Worm (Caenorhabditis elegans) whole organism, L4 larva: ENCODE measurements around the gene bath-45.

Experiments
- F37D6.2 ChIP-seq: sonication (generic microtip); optimal IDR thresholded peaks from 2 replicates; lab custom pipeline; 2016; ENCODE audit warnings: mild to moderate bottlenecking, missing genetic modification characterization, missing compliant biosample characterization
- F49E8.2 ChIP-seq: sonication (generic microtip); optimal IDR thresholded peaks from 2 replicates; lab custom pipeline; 2016; ENCODE audit warnings: missing compliant biosample characterization, mild to moderate bottlenecking, missing genetic modification characterization, borderline replicate concordance
- Y48G9A.11 ChIP-seq: fragments of 200-800 bp; sonication (Bioruptor generic); IDR thresholded peaks from 2 replicates; pipeline ENCODE4 v1.3.6; 2022; ENCODE audit warnings: missing genetic modification reagents, missing genetic modification characterization, missing compliant biosample characterization
- aha-1 ChIP-seq: fragments of 150-350 bp; peaks from one replicate; lab custom pipeline; 2014; ENCODE audit warnings: missing biosample characterization, missing genetic modification characterization
- ama-1 ChIP-seq: fragments of 150-350 bp; optimal IDR thresholded peaks from 2 replicates; lab custom pipeline; 2014; ENCODE audit warnings: inconsistent platforms, mixed read lengths
- arid-1 ChIP-seq: fragments of 200-800 bp; sonication (Bioruptor generic); conservative IDR thresholded peaks from 2 replicates; pipeline ENCODE4 v1.3.6; 2022; ENCODE audit warnings: missing genetic modification reagents, missing genetic modification characterization, missing compliant biosample characterization
- ceh-44 ChIP-seq: fragments of 200-800 bp; sonication (Bioruptor generic); IDR thresholded peaks from 2 replicates; pipeline ENCODE4 v1.3.6; 2022; ENCODE audit warnings: missing genetic modification reagents, missing genetic modification characterization, missing compliant biosample characterization
- ctbp-1 ChIP-seq: fragments of 200-800 bp; sonication (Bioruptor generic); IDR thresholded peaks from 2 replicates; pipeline ENCODE4 v1.3.6; 2022; ENCODE audit warnings: missing genetic modification reagents, missing genetic modification characterization, missing compliant biosample characterization
- dmd-9 ChIP-seq: fragments of 200-800 bp; sonication (Bioruptor generic); IDR thresholded peaks from 2 replicates; pipeline ENCODE4 v1.3.6; 2022; ENCODE audit warnings: missing genetic modification reagents, missing genetic modification characterization, missing compliant biosample characterization
- hif-1 ChIP-seq, 2 experiments: sonication (generic microtip); optimal IDR thresholded peaks; 2 replicates each; lab custom pipeline; 2016 to 2017; ENCODE audit warnings: missing compliant biosample characterization in 2 of 2, missing genetic modification characterization in 2 of 2, missing genetic modification reagents in 2 of 2, missing genotype in 2 of 2, mild to moderate bottlenecking in 1 of 2
- hlh-30 ChIP-seq: sonication (generic microtip); optimal IDR thresholded peaks from 2 replicates; lab custom pipeline; 2017; ENCODE audit warnings: antibody characterized with exemption, mild to moderate bottlenecking, missing genetic modification characterization, missing compliant biosample characterization; ENCODE audit not compliant: insufficient read depth
- lim-7 ChIP-seq: fragments of 200-800 bp; sonication (Bioruptor generic); IDR thresholded peaks from 2 replicates; pipeline ENCODE4 v1.3.6; 2022; ENCODE audit warnings: missing genetic modification characterization, missing compliant biosample characterization
- lin-38 ChIP-seq: fragments of 200-800 bp; sonication (Bioruptor generic); IDR thresholded peaks from 2 replicates; pipeline ENCODE4 v1.3.6; 2022; ENCODE audit warnings: missing genetic modification reagents, missing genetic modification characterization, missing compliant biosample characterization
- lin-39 ChIP-seq: fragments of 150-350 bp; optimal IDR thresholded peaks from 2 replicates; lab custom pipeline; 2014; ENCODE audit warnings: missing biosample characterization, missing genetic modification reagents, missing genetic modification characterization
- lir-3 ChIP-seq: sonication (generic microtip); optimal IDR thresholded peaks from 2 replicates; lab custom pipeline; 2016; ENCODE audit warnings: mild to moderate bottlenecking, missing genetic modification characterization, missing compliant biosample characterization
- madf-9 ChIP-seq: fragments of 200-800 bp; sonication (Bioruptor generic); conservative IDR thresholded peaks from 2 replicates; pipeline ENCODE4 v1.3.6; 2022; ENCODE audit warnings: missing genetic modification reagents, missing genetic modification characterization, missing compliant biosample characterization
- mxl-2 ChIP-seq: fragments of 200-800 bp; sonication (Bioruptor generic); conservative IDR thresholded peaks from 2 replicates; pipeline ENCODE4 v1.3.6; 2022; ENCODE audit warnings: missing genetic modification reagents, missing genetic modification characterization, missing compliant biosample characterization
- mxl-3 ChIP-seq: fragments of 200-800 bp; sonication (Bioruptor generic); optimal IDR thresholded peaks from 2 replicates; lab custom pipeline; 2018; ENCODE audit warnings: mild to moderate bottlenecking, missing genetic modification characterization, missing compliant biosample characterization
- nhr-10 ChIP-seq: fragments of 150-350 bp; optimal IDR thresholded peaks from 2 replicates; lab custom pipeline; 2014; ENCODE audit warnings: missing biosample characterization, missing genetic modification characterization
- nhr-28 ChIP-seq: fragments of 150-350 bp; optimal IDR thresholded peaks from 2 replicates; lab custom pipeline; 2014; ENCODE audit warnings: missing biosample characterization, missing genetic modification characterization
- nhr-42 ChIP-seq: fragments of 200-800 bp; sonication (Bioruptor generic); IDR thresholded peaks from 2 replicates; pipeline ENCODE4 v1.3.6; 2022; ENCODE audit warnings: missing genetic modification characterization, missing compliant biosample characterization
- nhr-48 ChIP-seq: sonication (generic microtip); optimal IDR thresholded peaks from 2 replicates; lab custom pipeline; 2016; ENCODE audit warnings: mild to moderate bottlenecking, missing genetic modification characterization, missing compliant biosample characterization
- pha-4 ChIP-seq, 2 experiments: fragments of 150-350 bp in 1 of 2; fragments of 200-800 bp in 1 of 2; sonication (Bioruptor generic) in 1 of 2; IDR thresholded peaks in 1 of 2; optimal IDR thresholded peaks in 1 of 2; 2 replicates each; pipeline versions ENCODE4 v1.3.6 to Lab custom; 2014 to 2022; ENCODE audit warnings: missing genetic modification characterization in 2 of 2, missing genetic modification reagents in 2 of 2, missing biosample characterization in 1 of 2, missing compliant biosample characterization in 1 of 2
- php-3 ChIP-seq: fragments of 200-800 bp; sonication (Bioruptor generic); IDR thresholded peaks from 2 replicates; pipeline ENCODE4 v1.3.6; 2022; ENCODE audit warnings: missing genetic modification reagents, missing genetic modification characterization, missing compliant biosample characterization
- rbr-2 ChIP-seq: sonication (generic microtip); optimal IDR thresholded peaks from 2 replicates; lab custom pipeline; 2016; ENCODE audit warnings: missing genotype, missing genetic modification characterization, missing compliant biosample characterization
- saeg-2 ChIP-seq: fragments of 200-800 bp; sonication (Bioruptor generic); IDR thresholded peaks from 2 replicates; pipeline ENCODE4 v1.3.6; 2022; ENCODE audit warnings: missing genetic modification reagents, missing genetic modification characterization, missing compliant biosample characterization
- set-16 ChIP-seq: fragments of 200-800 bp; sonication (Bioruptor generic); IDR thresholded peaks from 2 replicates; pipeline ENCODE4 v1.3.6; 2022; ENCODE audit warnings: missing genetic modification reagents, missing genetic modification characterization, missing compliant biosample characterization
- tag-97 ChIP-seq: fragments of 200-800 bp; sonication (Bioruptor generic); IDR thresholded peaks from 2 replicates; pipeline ENCODE4 v1.3.6; 2022; ENCODE audit warnings: missing genetic modification characterization, missing compliant biosample characterization
- unc-130 ChIP-seq: sonication (generic microtip); optimal IDR thresholded peaks from 2 replicates; lab custom pipeline; 2016; ENCODE audit warnings: missing genetic modification reagents, missing genetic modification characterization, missing compliant biosample characterization
- unc-39 ChIP-seq: sonication (generic microtip); optimal IDR thresholded peaks from 2 replicates; lab custom pipeline; 2017; ENCODE audit warnings: missing biosample characterization, missing genetic modification characterization
- unc-62 ChIP-seq, 3 experiments: fragments of 150-350 bp in 1 of 3; sonication (generic microtip); optimal IDR thresholded peaks in 2 of 3; peaks in 1 of 3; 1 replicate in 1 of 3; 2 replicates in 2 of 3; lab custom pipeline; 2014 to 2017; ENCODE audit warnings: missing biosample characterization in 3 of 3, missing genetic modification characterization in 3 of 3, missing genetic modification reagents in 3 of 3, missing genotype in 1 of 3
- vab-7 ChIP-seq: fragments of 200-800 bp; sonication (Bioruptor generic); IDR thresholded peaks from 2 replicates; pipeline ENCODE4 v1.3.6; 2022; ENCODE audit warnings: missing genetic modification reagents, missing genetic modification characterization, missing compliant biosample characterization
- zfp-2 ChIP-seq: sonication (generic microtip); optimal IDR thresholded peaks from 2 replicates; lab custom pipeline; 2016; ENCODE audit warnings: mild to moderate bottlenecking, missing genetic modification characterization, missing compliant biosample characterization
- zfp-3 ChIP-seq: fragments of 200-800 bp; sonication (Bioruptor generic); conservative IDR thresholded peaks from 2 replicates; pipeline ENCODE4 v1.3.6; 2022; ENCODE audit warnings: missing genetic modification reagents, missing genetic modification characterization, missing compliant biosample characterization

Gene bath-45

DNA sequence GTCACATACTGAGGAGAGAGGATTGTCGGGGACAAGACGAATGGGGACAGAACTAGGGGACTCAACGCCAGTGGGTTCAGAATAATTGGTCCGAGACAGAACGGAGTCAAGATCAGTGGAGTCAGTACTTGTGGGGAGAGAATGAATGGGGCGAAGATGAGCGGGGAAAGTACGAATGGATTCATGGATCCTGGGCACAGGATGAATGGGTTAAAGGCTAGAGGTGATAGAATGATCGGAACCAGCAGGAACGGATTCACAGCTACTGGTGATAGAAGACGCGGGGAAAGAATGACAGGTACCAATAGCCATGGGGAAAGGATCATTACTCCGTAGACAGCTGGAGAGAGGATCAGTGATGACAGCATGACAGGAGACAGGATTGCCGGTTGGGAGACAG lies 16.8 kb downstream of the bath-45 start:
- 0 out of 2 replicates have a peak, but pooled peaks have one; percentile 7 for TF ChIP-seq nhr-42 (GFP tag; lab: Robert Waterston, UW)
- TF ChIP-seq unc-62 (GFP tag; optimal IDR thresholded peaks at IDR 0.05 in 1 of 2; lab: Kevin White, UChicago), result peak in 1 of 2 experiments; percentile 68
- TF ChIP-seq unc-62 (tag; optimal IDR thresholded peaks at IDR 0.05; lab: Kevin White, UChicago), result no peak
- TF ChIP-seq F37D6.2 (tag; lab: Kevin White, UChicago), result no peak
- TF ChIP-seq tag-97 (GFP tag; lab: Robert Waterston, UW), result no peak
- TF ChIP-seq, all 104 proteins: peak for 2

ce11 chrII:13142372-13142771 lies 19.6 kb downstream of the bath-45 start:
- TF ChIP-seq hlh-30 (no peak), unc-62 (GFP tag; optimal IDR thresholded peaks at IDR 0.05 in 1 of 2; lab: Kevin White, UChicago) (peak in 1 of 2 experiments; percentile 92), unc-62 (tag; optimal IDR thresholded peaks at IDR 0.05; lab: Kevin White, UChicago) (no peak)

DNA sequence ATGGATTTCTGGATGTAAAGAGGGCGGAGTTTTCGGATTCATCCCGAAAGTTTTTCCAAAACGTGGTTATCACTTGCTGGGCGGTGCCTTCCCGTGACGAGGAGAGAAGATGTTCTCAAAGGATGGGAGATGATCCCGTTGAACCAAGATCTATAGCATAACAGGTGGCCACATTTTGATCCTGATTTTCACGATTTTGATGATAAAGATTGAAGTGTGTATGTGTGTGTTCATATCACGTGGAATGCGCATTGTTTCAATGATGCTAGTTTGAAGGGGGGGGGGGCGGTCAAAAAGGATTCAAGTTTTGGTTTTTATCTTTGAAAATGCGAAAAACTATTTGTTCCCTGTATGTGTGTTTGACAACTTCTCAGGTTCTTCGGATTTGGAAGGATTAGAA lies 22.4 kb downstream of the bath-45 start, which contains the start of gene mltn-1:
TSS of gene mltn-1 (minus strand) at position 22 of the 400 bp plus-strand sequence.
- TF ChIP-seq Y48G9A.11 (GFP tag; lab: Robert Waterston, UW), result no peak
- no peak for TF ChIP-seq unc-39 (tag; lab: Kevin White, UChicago)
- TF ChIP-seq php-3 (GFP tag; lab: Robert Waterston, UW), result no peak
- no peak for TF ChIP-seq ceh-44 (GFP tag; lab: Robert Waterston, UW)
- peak; percentile 20 for TF ChIP-seq hlh-30
- TF ChIP-seq pha-4 (GFP tag; IDR thresholded peaks at IDR 0.05; lab: Robert Waterston, UW), result no peak
- TF ChIP-seq pha-4 (tag; optimal IDR thresholded peaks at IDR 0.05; lab: Kevin White, UChicago), result no peak
- TF ChIP-seq arid-1 (GFP tag; lab: Robert Waterston, UW), result no peak
- TF ChIP-seq nhr-28 (tag; lab: Kevin White, UChicago), result peak; percentile 26
- no peak for TF ChIP-seq F37D6.2 (tag; lab: Kevin White, UChicago)
- TF ChIP-seq zfp-2 (tag; lab: Kevin White, UChicago), result no peak
- no peak for TF ChIP-seq nhr-10 (tag; lab: Kevin White, UChicago)
- TF ChIP-seq ctbp-1 (GFP tag; lab: Robert Waterston, UW), result no peak
- TF ChIP-seq lir-3 (tag; lab: Kevin White, UChicago), result no peak
- TF ChIP-seq aha-1 (tag; lab: Kevin White, UChicago), result no peak
- TF ChIP-seq hif-1 (tag; optimal IDR thresholded peaks at IDR 0.05; lab: Kevin White, UChicago), result no peak
- no peak for TF ChIP-seq dmd-9
- no peak for TF ChIP-seq set-16
- no peak for TF ChIP-seq lim-7 (GFP tag; lab: Robert Waterston, UW)
- no peak for TF ChIP-seq vab-7
- TF ChIP-seq zfp-3 (GFP tag; lab: Robert Waterston, UW), result no peak
- no peak for TF ChIP-seq madf-9 (GFP tag; lab: Robert Waterston, UW)
- peak; percentile 53 for TF ChIP-seq nhr-48 (tag; lab: Kevin White, UChicago)
- TF ChIP-seq ama-1 (lab: Kevin White, UChicago), result no peak
- TF ChIP-seq rbr-2 (tag; lab: Kevin White, UChicago), result no peak
- no peak for TF ChIP-seq tag-97 (GFP tag; lab: Robert Waterston, UW)
- TF ChIP-seq mxl-3 (GFP tag; lab: Kevin White, UChicago), result peak; percentile 63
- no peak for TF ChIP-seq unc-130 (GFP tag; lab: Kevin White, UChicago)
- no peak for TF ChIP-seq lin-38 (GFP tag; lab: Robert Waterston, UW)
- no peak for TF ChIP-seq mxl-2 (GFP tag; lab: Robert Waterston, UW)
- no peak for TF ChIP-seq lin-39
- no peak for TF ChIP-seq saeg-2 (GFP tag; lab: Robert Waterston, UW)
- no peak for TF ChIP-seq F49E8.2 (tag; lab: Kevin White, UChicago)
- no peak for TF ChIP-seq unc-62 (GFP tag; optimal IDR thresholded peaks at IDR 0.05 in 1 of 2; lab: Kevin White, UChicago)
- no peak for TF ChIP-seq unc-62 (tag; optimal IDR thresholded peaks at IDR 0.05; lab: Kevin White, UChicago)
